Fruit fly (Drosophila melanogaster) Kc167 (cell line): ENCODE results near the gene Crk.

Experiments used
- Myc ChIP-seq: fragments of >200 bp; optimal IDR thresholded peaks from 2 replicates; lab custom pipeline; 2017; ENCODE audit warnings: missing external identifiers
- Sin3A ChIP-seq: fragments of >200 bp; optimal IDR thresholded peaks from 2 replicates; lab custom pipeline; 2018; ENCODE audit warnings: missing external identifiers
- h ChIP-seq: fragments of >200 bp; optimal IDR thresholded peaks from 3 replicates; lab custom pipeline; 2018; ENCODE audit warnings: missing external identifiers
- insv ChIP-seq: fragments of >200 bp; optimal IDR thresholded peaks from 3 replicates; lab custom pipeline; 2018; ENCODE audit warnings: missing external identifiers
- psq ChIP-seq: fragments of >200 bp; optimal IDR thresholded peaks from 2 replicates; lab custom pipeline; 2017; ENCODE audit warnings: missing external identifiers
- ttk ChIP-seq: sonication (Bioruptor generic); optimal IDR thresholded peaks from 2 replicates; lab custom pipeline; 2017; ENCODE audit warnings: missing external identifiers

Crk gene

dm6 chr4:205671-206252 is 4.3 kb upstream of the Crk start, which contains the start of gene CG31998:
TSS of gene CG31998 (minus strand) at chr4:205945.
- no peak for TF ChIP-seq insv
- TF ChIP-seq h: no peak

- TF ChIP-seq insv (no peak), Myc (lab: Kevin White, UChicago) (no peak), ttk (lab: Kevin White, UChicago) (no peak), psq (lab: Kevin White, UChicago) (no peak), h (no peak), Sin3A (lab: Kevin White, UChicago) (no peak)
Observed at dm6 chr4:225824-226223, 15.8 kb downstream of the Crk start.

dm6 chr4:226751-227150 is 16.7 kb downstream of the Crk start:
- TF ChIP-seq Myc (lab: Kevin White, UChicago) (no peak), ttk (lab: Kevin White, UChicago) (no peak), psq (lab: Kevin White, UChicago) (no peak)

dm6 chr4:227648-228047 is 17.6 kb downstream of the Crk start, which contains the start of the genes CG31999 and yellow-h:
TSS of gene CG31999 (minus strand) at chr4:227748.
TSS of gene yellow-h (plus strand) at chr4:227922.
- TF ChIP-seq Myc (lab: Kevin White, UChicago): no peak

dm6 chr4:230430-230829 is 20.4 kb downstream of the Crk start, which contains the start of gene CG1674:
TSS of gene CG1674 (plus strand) at chr4:230730.
- TF ChIP-seq ttk (lab: Kevin White, UChicago) (no peak), Myc (lab: Kevin White, UChicago) (no peak), h (no peak), insv (no peak), psq (lab: Kevin White, UChicago) (no peak), Sin3A (lab: Kevin White, UChicago) (no peak)

dm6 chr4:231185-231584 is 21.2 kb downstream of the Crk start:
- TF ChIP-seq Sin3A (lab: Kevin White, UChicago) (no peak), Myc (lab: Kevin White, UChicago) (no peak), psq (lab: Kevin White, UChicago) (no peak), ttk (lab: Kevin White, UChicago) (no peak), insv (no peak), h (no peak)

dm6 chr4:238400-238799 is 28.4 kb downstream of the Crk start:
- TF ChIP-seq psq (lab: Kevin White, UChicago) (no peak), Myc (lab: Kevin White, UChicago) (no peak), insv (no peak), h (no peak), ttk (lab: Kevin White, UChicago) (no peak), Sin3A (lab: Kevin White, UChicago) (no peak)

dm6 chr4:240850-241249 is 30.8 kb downstream of the Crk start:
- TF ChIP-seq ttk (lab: Kevin White, UChicago): no peak

- no peak for TF ChIP-seq h
- no peak for TF ChIP-seq Sin3A (lab: Kevin White, UChicago)
- TF ChIP-seq Myc (lab: Kevin White, UChicago): no peak
- no peak for TF ChIP-seq psq (lab: Kevin White, UChicago)
- TF ChIP-seq insv: no peak
- TF ChIP-seq ttk (lab: Kevin White, UChicago): no peak
Observed at dm6 chr4:253176-253575, 43.2 kb downstream of the Crk start, which contains the start of gene dpr7. TSS of gene dpr7 (minus strand) at chr4:253329.

- no peak for TF ChIP-seq Myc (lab: Kevin White, UChicago)
- TF ChIP-seq ttk (lab: Kevin White, UChicago): no peak
- TF ChIP-seq insv: no peak
- no peak for TF ChIP-seq Sin3A (lab: Kevin White, UChicago)
- TF ChIP-seq psq (lab: Kevin White, UChicago): no peak
- no peak for TF ChIP-seq h
Observed at dm6 chr4:254697-255096, 44.7 kb downstream of the Crk start, which contains the start of gene RhoGAP102A. TSS of gene RhoGAP102A (plus strand) at chr4:254997.

- TF ChIP-seq Myc (lab: Kevin White, UChicago): no peak
- TF ChIP-seq Sin3A (lab: Kevin White, UChicago): no peak
- no peak for TF ChIP-seq psq (lab: Kevin White, UChicago)
Observed at dm6 chr4:261484-262070, 51.6 kb downstream of the Crk start.
